Worm (Caenorhabditis elegans) whole organism, L4 larva: Measurements from ENCODE around the gene Y2H9A.6.

Experiments
- F37D6.2 ChIP-seq: sonication (generic microtip); optimal IDR thresholded peaks from 2 replicates; lab custom pipeline; 2016; ENCODE audit warnings: mild to moderate bottlenecking, missing genetic modification characterization, missing compliant biosample characterization
- F44E2.7 ChIP-seq: fragments of 200-800 bp; sonication (Bioruptor generic); IDR thresholded peaks from 2 replicates; pipeline ENCODE4 v2.1.2; 2022; ENCODE audit warnings: missing genetic modification characterization, missing compliant biosample characterization
- T20F7.1 ChIP-seq: fragments of 200-800 bp; sonication (Bioruptor generic); optimal IDR thresholded peaks from 2 replicates; lab custom pipeline; 2018; ENCODE audit warnings: mild to moderate bottlenecking, missing genetic modification characterization, missing compliant biosample characterization
- aha-1 ChIP-seq: fragments of 150-350 bp; peaks from one replicate; lab custom pipeline; 2014; ENCODE audit warnings: missing biosample characterization, missing genetic modification characterization
- ceh-20 ChIP-seq: fragments of 200-800 bp; sonication (Bioruptor generic); IDR thresholded peaks from 2 replicates; pipeline ENCODE4 v1.3.6; 2022; ENCODE audit warnings: missing genetic modification reagents, missing genetic modification characterization, missing compliant biosample characterization
- ceh-28 ChIP-seq: fragments of 150-350 bp; optimal IDR thresholded peaks from 2 replicates; lab custom pipeline; 2014; ENCODE audit warnings: missing biosample characterization, missing genetic modification reagents, missing genetic modification characterization
- ces-1 ChIP-seq: fragments of 150-350 bp; sonication (generic microtip); optimal IDR thresholded peaks from 4 replicates; lab custom pipeline; 2014; ENCODE audit warnings: missing biosample characterization, missing genetic modification reagents, missing genetic modification characterization
- ctbp-1 ChIP-seq: fragments of 200-800 bp; sonication (Bioruptor generic); IDR thresholded peaks from 2 replicates; pipeline ENCODE4 v1.3.6; 2022; ENCODE audit warnings: missing genetic modification reagents, missing genetic modification characterization, missing compliant biosample characterization
- daf-12 ChIP-seq: fragments of 150-350 bp; optimal IDR thresholded peaks from 2 replicates; lab custom pipeline; 2014; ENCODE audit warnings: missing biosample characterization, missing genetic modification reagents, missing genetic modification characterization
- daf-19 ChIP-seq: fragments of 200-800 bp; sonication (Bioruptor generic); conservative IDR thresholded peaks from 2 replicates; pipeline ENCODE4 v1.3.6; 2022; ENCODE audit warnings: missing genetic modification characterization, missing compliant biosample characterization
- daf-8 ChIP-seq: fragments of 200-800 bp; sonication (Bioruptor generic); IDR thresholded peaks from 2 replicates; pipeline ENCODE4 v1.3.6; 2022; ENCODE audit warnings: missing genetic modification characterization, missing compliant biosample characterization
- dmd-9 ChIP-seq: fragments of 200-800 bp; sonication (Bioruptor generic); IDR thresholded peaks from 2 replicates; pipeline ENCODE4 v1.3.6; 2022; ENCODE audit warnings: missing genetic modification reagents, missing genetic modification characterization, missing compliant biosample characterization
- duxl-1 ChIP-seq: sonication (generic microtip); optimal IDR thresholded peaks from 2 replicates; lab custom pipeline; 2016; ENCODE audit warnings: mild to moderate bottlenecking, missing genetic modification characterization, moderate library complexity, missing compliant biosample characterization; ENCODE audit not compliant: poor library complexity
- egl-43 ChIP-seq: fragments of 200-800 bp; sonication (Bioruptor generic); IDR thresholded peaks from 2 replicates; pipeline ENCODE4 v1.3.6; 2022; ENCODE audit warnings: missing genetic modification reagents, missing genetic modification characterization, missing compliant biosample characterization
- fos-1 ChIP-seq: fragments of 150-350 bp; optimal IDR thresholded peaks from 2 replicates; lab custom pipeline; 2014; ENCODE audit warnings: missing biosample characterization, missing genetic modification characterization
- gei-8 ChIP-seq: fragments of 200-800 bp; sonication (Bioruptor generic); optimal IDR thresholded peaks from 2 replicates; lab custom pipeline; 2018; ENCODE audit warnings: mild to moderate bottlenecking, missing genetic modification characterization, missing compliant biosample characterization
- hmg-1.1 ChIP-seq: fragments of 200-800 bp; sonication (Bioruptor generic); IDR thresholded peaks from 2 replicates; pipeline ENCODE4 v1.3.6; 2022; ENCODE audit warnings: missing genetic modification reagents, missing genetic modification characterization, missing compliant biosample characterization
- lin-1 ChIP-seq: fragments of 200-800 bp; sonication (Bioruptor generic); IDR thresholded peaks from 2 replicates; pipeline ENCODE4 v1.3.6; 2022; ENCODE audit warnings: missing genetic modification reagents, missing genetic modification characterization, missing compliant biosample characterization
- lin-29 ChIP-seq: fragments of 200-800 bp; sonication (Bioruptor generic); IDR thresholded peaks from 2 replicates; pipeline ENCODE4 v1.3.6; 2022; ENCODE audit warnings: missing genetic modification reagents, missing genetic modification characterization, missing compliant biosample characterization
- mdl-1 ChIP-seq, 2 experiments: fragments of 150-350 bp in 1 of 2; sonication (generic microtip) in 1 of 2; optimal IDR thresholded peaks; 2 replicates each; lab custom pipeline; 2014 to 2017; ENCODE audit warnings: missing biosample characterization in 2 of 2, missing genetic modification characterization in 2 of 2
- mep-1 ChIP-seq: fragments of 150-350 bp; sonication (generic microtip); optimal IDR thresholded peaks from 3 replicates; lab custom pipeline; 2014; ENCODE audit warnings: missing biosample characterization, missing genetic modification characterization
- mxl-2 ChIP-seq: fragments of 200-800 bp; sonication (Bioruptor generic); conservative IDR thresholded peaks from 2 replicates; pipeline ENCODE4 v1.3.6; 2022; ENCODE audit warnings: missing genetic modification reagents, missing genetic modification characterization, missing compliant biosample characterization
- nhr-10 ChIP-seq: fragments of 150-350 bp; optimal IDR thresholded peaks from 2 replicates; lab custom pipeline; 2014; ENCODE audit warnings: missing biosample characterization, missing genetic modification characterization
- nhr-11 ChIP-seq: fragments of 150-350 bp; optimal IDR thresholded peaks from 2 replicates; lab custom pipeline; 2014; ENCODE audit warnings: missing biosample characterization, missing genetic modification characterization
- nhr-111 ChIP-seq: fragments of 200-800 bp; sonication (Bioruptor generic); optimal IDR thresholded peaks from 2 replicates; lab custom pipeline; 2018; ENCODE audit warnings: mild to moderate bottlenecking, missing genetic modification characterization, missing compliant biosample characterization
- nhr-25 ChIP-seq: sonication (generic microtip); optimal IDR thresholded peaks from 2 replicates; lab custom pipeline; 2017; ENCODE audit warnings: missing genetic modification characterization, mild to moderate bottlenecking, missing compliant biosample characterization, antibody characterized with exemption, moderate library complexity, borderline replicate concordance; ENCODE audit not compliant: insufficient read depth
- nhr-28 ChIP-seq: fragments of 150-350 bp; optimal IDR thresholded peaks from 2 replicates; lab custom pipeline; 2014; ENCODE audit warnings: missing biosample characterization, missing genetic modification characterization
- nhr-42 ChIP-seq: fragments of 200-800 bp; sonication (Bioruptor generic); IDR thresholded peaks from 2 replicates; pipeline ENCODE4 v1.3.6; 2022; ENCODE audit warnings: missing genetic modification characterization, missing compliant biosample characterization
- nhr-48 ChIP-seq: sonication (generic microtip); optimal IDR thresholded peaks from 2 replicates; lab custom pipeline; 2016; ENCODE audit warnings: mild to moderate bottlenecking, missing genetic modification characterization, missing compliant biosample characterization
- nhr-76 ChIP-seq: fragments of 150-350 bp; optimal IDR thresholded peaks from 2 replicates; lab custom pipeline; 2014; ENCODE audit warnings: missing biosample characterization, missing genetic modification characterization
- nhr-77 ChIP-seq: fragments of 150-350 bp; optimal IDR thresholded peaks from 2 replicates; lab custom pipeline; 2014; ENCODE audit warnings: missing biosample characterization, missing genetic modification characterization
- php-3 ChIP-seq: fragments of 200-800 bp; sonication (Bioruptor generic); IDR thresholded peaks from 2 replicates; pipeline ENCODE4 v1.3.6; 2022; ENCODE audit warnings: missing genetic modification reagents, missing genetic modification characterization, missing compliant biosample characterization
- pqm-1 ChIP-seq: sonication (generic microtip); optimal IDR thresholded peaks from 2 replicates; lab custom pipeline; 2017; ENCODE audit warnings: missing biosample characterization, missing genetic modification characterization
- set-16 ChIP-seq: fragments of 200-800 bp; sonication (Bioruptor generic); IDR thresholded peaks from 2 replicates; pipeline ENCODE4 v1.3.6; 2022; ENCODE audit warnings: missing genetic modification reagents, missing genetic modification characterization, missing compliant biosample characterization
- tag-97 ChIP-seq: fragments of 200-800 bp; sonication (Bioruptor generic); IDR thresholded peaks from 2 replicates; pipeline ENCODE4 v1.3.6; 2022; ENCODE audit warnings: missing genetic modification characterization, missing compliant biosample characterization
- unc-130 ChIP-seq: sonication (generic microtip); optimal IDR thresholded peaks from 2 replicates; lab custom pipeline; 2016; ENCODE audit warnings: missing genetic modification reagents, missing genetic modification characterization, missing compliant biosample characterization
- unc-62 ChIP-seq, 3 experiments: fragments of 150-350 bp in 1 of 3; sonication (generic microtip); optimal IDR thresholded peaks in 2 of 3; peaks in 1 of 3; 1 replicate in 1 of 3; 2 replicates in 2 of 3; lab custom pipeline; 2014 to 2017; ENCODE audit warnings: missing biosample characterization in 3 of 3, missing genetic modification characterization in 3 of 3, missing genetic modification reagents in 3 of 3, missing genotype in 1 of 3
- vab-7 ChIP-seq: fragments of 200-800 bp; sonication (Bioruptor generic); IDR thresholded peaks from 2 replicates; pipeline ENCODE4 v1.3.6; 2022; ENCODE audit warnings: missing genetic modification reagents, missing genetic modification characterization, missing compliant biosample characterization

The Y2H9A.6 gene

DNA sequence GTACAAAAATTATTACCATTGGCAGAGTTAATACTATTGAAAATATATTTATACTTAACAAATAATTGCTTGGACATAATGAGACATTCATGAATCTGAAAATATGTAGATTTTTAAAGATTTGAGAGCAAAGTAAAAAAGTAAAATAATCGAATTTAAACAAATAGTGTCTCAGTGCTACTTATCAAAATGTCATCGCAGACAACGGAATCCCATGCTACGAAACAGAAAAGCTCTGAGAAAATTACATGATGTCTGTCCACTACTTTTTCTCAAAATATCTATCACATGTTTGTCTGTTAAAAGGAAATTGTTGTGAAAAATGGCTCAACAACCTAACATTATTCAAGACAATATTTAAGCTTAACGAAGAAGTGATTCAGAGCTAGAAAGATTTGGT lies 40.7 kb downstream of the Y2H9A.6 start, which contains the start of gene T10G3.4 (continued):
- TF ChIP-seq daf-8 (GFP tag; lab: Robert Waterston, UW), result no peak
- TF ChIP-seq nhr-48 (tag; lab: Kevin White, UChicago), result no peak
- no peak for TF ChIP-seq ceh-20 (GFP tag; lab: Robert Waterston, UW)
- no peak for TF ChIP-seq tag-97

DNA sequence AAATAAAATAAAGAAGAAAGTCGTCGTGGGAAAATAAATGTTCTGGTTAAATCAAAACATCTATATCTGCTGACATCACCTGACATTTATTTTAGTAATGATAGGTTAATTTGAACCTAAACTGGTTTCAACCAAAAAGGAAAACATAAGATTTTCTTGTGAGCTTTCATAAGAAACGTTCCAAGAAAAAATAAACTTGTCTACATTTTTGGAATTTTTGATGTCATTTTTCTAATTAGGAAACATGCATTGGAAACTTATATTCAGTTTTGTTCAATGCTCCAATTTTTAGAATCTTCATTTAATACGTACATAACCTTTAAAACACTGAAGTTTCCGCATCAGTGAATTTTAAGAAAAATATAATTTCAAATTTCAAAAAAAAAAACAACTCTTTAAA lies 42.1 kb downstream of the Y2H9A.6 start:
- TF ChIP-seq gei-8 (GFP tag; lab: Kevin White, UChicago) (no peak), fos-1 (tag; lab: Kevin White, UChicago) (no peak), ctbp-1 (GFP tag; lab: Robert Waterston, UW) (no peak), mdl-1 (tag; optimal IDR thresholded peaks at IDR 0.05; lab: Kevin White, UChicago) (no peak), F37D6.2 (tag; lab: Kevin White, UChicago) (no peak), nhr-42 (no peak), lin-1 (GFP tag; lab: Robert Waterston, UW) (no peak), dmd-9 (GFP tag; lab: Robert Waterston, UW) (no peak), daf-12 (tag; lab: Kevin White, UChicago) (no peak), nhr-10 (tag; lab: Kevin White, UChicago) (no peak), vab-7 (GFP tag; lab: Robert Waterston, UW) (no peak), php-3 (no peak)

DNA sequence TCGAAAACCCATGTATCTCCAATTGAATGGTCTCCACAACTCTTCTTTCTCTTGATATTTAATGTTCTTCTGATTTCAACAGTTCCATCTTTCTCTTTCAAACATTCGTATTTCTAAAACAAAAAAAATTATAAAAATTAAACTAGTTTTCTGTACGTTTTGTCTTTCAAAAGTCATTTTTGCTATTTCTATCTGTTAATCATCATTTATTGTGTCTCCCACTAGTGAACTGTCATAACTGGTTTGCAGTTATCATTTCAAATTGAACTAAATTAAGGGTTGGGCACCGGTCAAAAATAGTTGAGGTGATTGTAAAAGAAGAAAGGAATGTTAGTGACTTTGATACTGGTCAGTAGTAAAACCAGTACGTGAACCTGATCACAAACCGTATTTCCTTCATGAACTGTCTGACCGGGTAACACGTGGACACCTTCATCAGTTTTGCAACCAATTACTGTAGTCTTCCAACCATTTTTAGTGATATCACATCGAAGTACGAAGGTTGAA lies 44.7 kb downstream of the Y2H9A.6 start:
- no peak for TF ChIP-seq vab-7 (GFP tag; lab: Robert Waterston, UW)
- peak; percentile 80 for TF ChIP-seq aha-1
- no peak for TF ChIP-seq unc-130 (GFP tag; lab: Kevin White, UChicago)
- no peak for TF ChIP-seq duxl-1 (tag; lab: Kevin White, UChicago)
- TF ChIP-seq pqm-1 (tag; lab: Kevin White, UChicago), result no peak
- peak; percentile 7 for TF ChIP-seq T20F7.1
- no peak for TF ChIP-seq F44E2.7 (GFP tag; lab: Robert Waterston, UW)
- TF ChIP-seq egl-43 (GFP tag; lab: Robert Waterston, UW), result no peak
- TF ChIP-seq nhr-42, result no peak
- TF ChIP-seq unc-62 (GFP tag; optimal IDR thresholded peaks at IDR 0.05 in 1 of 2; lab: Kevin White, UChicago), result peak in 1 of 2 experiments; percentile 91
- no peak for TF ChIP-seq unc-62 (tag; optimal IDR thresholded peaks at IDR 0.05; lab: Kevin White, UChicago)
- no peak for TF ChIP-seq set-16 (GFP tag; lab: Robert Waterston, UW)
- no peak for TF ChIP-seq nhr-76 (tag; lab: Kevin White, UChicago)
- TF ChIP-seq, all 104 proteins: peak for 3

ce11 chrV:13489830-13490229 lies 46.2 kb downstream of the Y2H9A.6 start, which contains the start of gene T10G3.3:
T10G3.3 (minus strand) TSS chrV:13490199.
- TF ChIP-seq nhr-28 (tag; lab: Kevin White, UChicago), result peak; percentile 63
- TF ChIP-seq F44E2.7 (GFP tag; lab: Robert Waterston, UW), result no peak
- no peak for TF ChIP-seq daf-8 (GFP tag; lab: Robert Waterston, UW)
- TF ChIP-seq unc-62 (GFP tag; optimal IDR thresholded peaks at IDR 0.05 in 1 of 2; lab: Kevin White, UChicago), result peak in 1 of 2 experiments; percentile 23
- TF ChIP-seq unc-62 (tag; optimal IDR thresholded peaks at IDR 0.05; lab: Kevin White, UChicago), result no peak
- TF ChIP-seq lin-29 (GFP tag; lab: Robert Waterston, UW), result no peak
- no peak for TF ChIP-seq nhr-77 (tag; lab: Kevin White, UChicago)
- TF ChIP-seq nhr-48 (tag; lab: Kevin White, UChicago), result no peak
- no peak for TF ChIP-seq nhr-42
- no peak for TF ChIP-seq ceh-20 (GFP tag; lab: Robert Waterston, UW)
- no peak for TF ChIP-seq nhr-111 (GFP tag; lab: Kevin White, UChicago)
- TF ChIP-seq ces-1 (GFP tag; lab: Kevin White, UChicago), result no peak
- TF ChIP-seq ceh-28, result no peak
- peak; percentile 4 for TF ChIP-seq nhr-25 (tag; lab: Kevin White, UChicago)
- no peak for TF ChIP-seq daf-19 (GFP tag; lab: Robert Waterston, UW)
- TF ChIP-seq hmg-1.1 (GFP tag; lab: Robert Waterston, UW), result no peak
- TF ChIP-seq aha-1, result peak; percentile 87
- no peak for TF ChIP-seq nhr-11
- TF ChIP-seq mxl-2 (GFP tag; lab: Robert Waterston, UW), result no peak
- no peak for TF ChIP-seq mep-1 (tag; lab: Kevin White, UChicago)
- TF ChIP-seq duxl-1 (tag; lab: Kevin White, UChicago), result no peak
